Fruit fly (Drosophila melanogaster) whole organism, embryonic: Measurements from ENCODE around the gene chif.

Experiments
- BtbVII ChIP-seq: fragments of 200-800 bp; sonication (Bioruptor generic); optimal IDR thresholded peaks from 3 replicates; lab custom pipeline; 2017; ENCODE audit warnings: missing biosample characterization, mild to moderate bottlenecking, missing genetic modification characterization
- CG10147 ChIP-seq: fragments of 200-800 bp; sonication (Bioruptor generic); optimal IDR thresholded peaks from 2 replicates; lab custom pipeline; 2019; ENCODE audit warnings: missing biosample characterization, mild to moderate bottlenecking, missing genetic modification characterization, moderate library complexity
- CG10267 ChIP-seq: fragments of 200-800 bp; sonication (Bioruptor generic); optimal IDR thresholded peaks from 2 replicates; lab custom pipeline; 2018; ENCODE audit warnings: missing biosample characterization, mild to moderate bottlenecking, missing genetic modification characterization, moderate library complexity
- CG10565 ChIP-seq: fragments of 200-800 bp; sonication (Bioruptor generic); optimal IDR thresholded peaks from 3 replicates; lab custom pipeline; 2016; ENCODE audit warnings: missing biosample characterization, mild to moderate bottlenecking, missing genetic modification characterization
- CG10979 ChIP-seq: fragments of 200-800 bp; sonication (Bioruptor generic); optimal IDR thresholded peaks from 2 replicates; lab custom pipeline; 2018; ENCODE audit warnings: missing biosample characterization, mild to moderate bottlenecking, missing genetic modification characterization, moderate library complexity
- CG12769 ChIP-seq: fragments of 200-800 bp; sonication (Bioruptor generic); optimal IDR thresholded peaks from 2 replicates; lab custom pipeline; 2019; ENCODE audit warnings: missing biosample characterization, mild to moderate bottlenecking, missing genetic modification characterization, moderate library complexity
- CG13123 ChIP-seq: fragments of 200-800 bp; sonication (Bioruptor generic); optimal IDR thresholded peaks from 2 replicates; lab custom pipeline; 2016; ENCODE audit warnings: missing biosample characterization, missing genetic modification characterization
- CG15696 ChIP-seq: fragments of 200-800 bp; sonication (Bioruptor generic); optimal IDR thresholded peaks from 2 replicates; lab custom pipeline; 2019; ENCODE audit warnings: missing biosample characterization, mild to moderate bottlenecking, missing genetic modification characterization, moderate library complexity
- CG16863 ChIP-seq: fragments of 200-800 bp; sonication (Bioruptor generic); optimal IDR thresholded peaks from 3 replicates; lab custom pipeline; 2016; ENCODE audit warnings: missing biosample characterization, missing genetic modification characterization
- CG18011 ChIP-seq: fragments of 200-800 bp; sonication (Bioruptor generic); optimal IDR thresholded peaks from 2 replicates; lab custom pipeline; 2017; ENCODE audit warnings: missing biosample characterization, missing genetic modification characterization, mild to moderate bottlenecking, moderate library complexity, missing genotype
- CG2116 ChIP-seq: fragments of 200-800 bp; sonication (Bioruptor generic); optimal IDR thresholded peaks from 3 replicates; lab custom pipeline; 2018; ENCODE audit warnings: missing biosample characterization, mild to moderate bottlenecking, missing genetic modification characterization
- CG2129 ChIP-seq: fragments of 200-800 bp; sonication (Bioruptor generic); IDR thresholded peaks from 2 replicates; pipeline ENCODE4 v1.3.6; 2022; ENCODE audit warnings: missing biosample characterization, missing genetic modification characterization; ENCODE audit not compliant: partially characterized antibody
- CG3847 ChIP-seq: fragments of 200-800 bp; sonication (Bioruptor generic); IDR thresholded peaks from 2 replicates; pipeline ENCODE4 v1.3.6; 2022; ENCODE audit warnings: missing biosample characterization, missing genetic modification characterization
- CG4282 ChIP-seq: fragments of 200-800 bp; sonication (Bioruptor generic); optimal IDR thresholded peaks from 2 replicates; lab custom pipeline; 2016; ENCODE audit warnings: missing biosample characterization, missing genetic modification characterization
- CG4404 ChIP-seq: fragments of 200-800 bp; sonication (Bioruptor generic); IDR thresholded peaks from 2 replicates; pipeline ENCODE4 v1.3.6; 2022; ENCODE audit warnings: missing biosample characterization, missing genetic modification characterization
- CG6791 ChIP-seq: fragments of 200-800 bp; sonication (Bioruptor generic); IDR thresholded peaks from 3 replicates; pipeline ENCODE4 v1.3.6; 2022; ENCODE audit warnings: missing biosample characterization, missing genetic modification characterization; ENCODE audit not compliant: partially characterized antibody
- CG7357 ChIP-seq: fragments of 200-800 bp; sonication (Bioruptor generic); IDR thresholded peaks from 3 replicates; pipeline ENCODE4 v1.3.6; 2022; ENCODE audit warnings: missing biosample characterization, missing genetic modification characterization
- CG8478 ChIP-seq: fragments of >200 bp; optimal IDR thresholded peaks from 2 replicates; lab custom pipeline; 2018
- Chrac-16 ChIP-seq: fragments of 200-800 bp; sonication (Bioruptor generic); optimal IDR thresholded peaks from 3 replicates; lab custom pipeline; 2016; ENCODE audit warnings: missing biosample characterization, missing genetic modification characterization
- CoRest ChIP-seq: fragments of 200-800 bp; sonication (Bioruptor generic); optimal IDR thresholded peaks from 3 replicates; lab custom pipeline; 2018; ENCODE audit warnings: missing biosample characterization, mild to moderate bottlenecking, missing genetic modification characterization, moderate library complexity
- Dp ChIP-seq: fragments of 200-800 bp; sonication (Bioruptor generic); optimal IDR thresholded peaks from 2 replicates; lab custom pipeline; 2018; ENCODE audit warnings: missing biosample characterization, mild to moderate bottlenecking, missing genetic modification characterization, moderate library complexity
- ERR ChIP-seq: fragments of 200-800 bp; sonication (Bioruptor generic); optimal IDR thresholded peaks from 2 replicates; lab custom pipeline; 2016; ENCODE audit warnings: missing biosample characterization, missing genetic modification characterization
- Eip74EF ChIP-seq, 2 experiments: fragments of 200-800 bp in 1 of 2; fragments of >200 bp in 1 of 2; sonication (Bioruptor generic) in 1 of 2; optimal IDR thresholded peaks; 2 replicates each; lab custom pipeline; 2017 to 2019; ENCODE audit warnings: missing biosample characterization in 2 of 2, missing genetic modification characterization in 2 of 2, mild to moderate bottlenecking in 1 of 2, moderate library complexity in 1 of 2
- HHEX ChIP-seq: fragments of 200-800 bp; sonication (Bioruptor generic); optimal IDR thresholded peaks from 3 replicates; lab custom pipeline; 2017; ENCODE audit warnings: missing biosample characterization, mild to moderate bottlenecking, missing genetic modification characterization, missing genetic modification reagents
- HLHmδ ChIP-seq: fragments of 200-800 bp; sonication (Bioruptor generic); optimal IDR thresholded peaks from 2 replicates; lab custom pipeline; 2018; ENCODE audit warnings: missing biosample characterization, mild to moderate bottlenecking, missing genetic modification characterization, moderate library complexity
- HmgZ ChIP-seq: fragments of 200-800 bp; sonication (Bioruptor generic); optimal IDR thresholded peaks from 2 replicates; lab custom pipeline; 2018; ENCODE audit warnings: missing biosample characterization, mild to moderate bottlenecking, missing genetic modification characterization
- Hr3 ChIP-seq: fragments of 200-800 bp; sonication (Bioruptor generic); optimal IDR thresholded peaks from 3 replicates; lab custom pipeline; 2016; ENCODE audit warnings: missing biosample characterization, missing genetic modification characterization
- Kr ChIP-seq: fragments of 200-800 bp; sonication (Bioruptor generic); optimal IDR thresholded peaks from 2 replicates; lab custom pipeline; 2017; ENCODE audit warnings: missing biosample characterization, mild to moderate bottlenecking, missing genetic modification characterization
- Lim3 ChIP-seq: fragments of 200-800 bp; sonication (Bioruptor generic); IDR thresholded peaks from 2 replicates; pipeline ENCODE4 v1.3.6; 2022; ENCODE audit warnings: missing biosample characterization, missing genetic modification characterization
- NC2β ChIP-seq: fragments of 200-800 bp; sonication (Bioruptor generic); optimal IDR thresholded peaks from 2 replicates; lab custom pipeline; 2016; ENCODE audit warnings: missing biosample characterization, missing genetic modification characterization
- Nf-YB ChIP-seq: fragments of 200-800 bp; sonication (Bioruptor generic); optimal IDR thresholded peaks from 3 replicates; lab custom pipeline; 2019; ENCODE audit warnings: missing biosample characterization, mild to moderate bottlenecking, missing genetic modification characterization, moderate library complexity
- Nf-YC ChIP-seq: fragments of 200-800 bp; optimal IDR thresholded peaks from 3 replicates; lab custom pipeline; 2019; ENCODE audit warnings: missing biosample characterization, mild to moderate bottlenecking, missing genetic modification characterization, moderate library complexity
- Rx ChIP-seq: fragments of 200-800 bp; sonication (Bioruptor generic); IDR thresholded peaks from 2 replicates; pipeline ENCODE4 v1.3.6; 2022; ENCODE audit warnings: missing biosample characterization, missing genetic modification characterization
- bbx ChIP-seq: fragments of 200-800 bp; sonication (Bioruptor generic); IDR thresholded peaks from 2 replicates; pipeline ENCODE4 v1.3.6; 2022; ENCODE audit warnings: missing biosample characterization, missing genetic modification characterization; ENCODE audit not compliant: partially characterized antibody
- bcd ChIP-seq: fragments of 200-800 bp; sonication (Bioruptor generic); optimal IDR thresholded peaks from 2 replicates; lab custom pipeline; 2017; ENCODE audit warnings: missing biosample characterization, mild to moderate bottlenecking, missing genetic modification characterization
- fd64A ChIP-seq: fragments of 200-800 bp; sonication (Bioruptor generic); optimal IDR thresholded peaks from 3 replicates; lab custom pipeline; 2018; ENCODE audit warnings: missing biosample characterization, mild to moderate bottlenecking, missing genetic modification characterization
- gem ChIP-seq: fragments of 200-800 bp; sonication (Bioruptor generic); optimal IDR thresholded peaks from 2 replicates; lab custom pipeline; 2019; ENCODE audit warnings: missing biosample characterization, mild to moderate bottlenecking, missing genetic modification characterization, moderate library complexity
- gt ChIP-seq: fragments of 200-800 bp; sonication (Bioruptor generic); IDR thresholded peaks from 2 replicates; pipeline ENCODE4 v1.3.6; 2022; ENCODE audit warnings: missing biosample characterization, missing genetic modification characterization
- h ChIP-seq: fragments of >200 bp; optimal IDR thresholded peaks from 2 replicates; lab custom pipeline; 2017
- hth ChIP-seq: fragments of >200 bp; optimal IDR thresholded peaks from 2 replicates; lab custom pipeline; 2017; ENCODE audit warnings: inconsistent platforms
- ind ChIP-seq: fragments of 200-800 bp; sonication (Bioruptor generic); optimal IDR thresholded peaks from 3 replicates; lab custom pipeline; 2016; ENCODE audit warnings: missing biosample characterization, missing genetic modification characterization
- lilli ChIP-seq: fragments of 200-800 bp; sonication (Bioruptor generic); optimal IDR thresholded peaks from 3 replicates; lab custom pipeline; 2016; ENCODE audit warnings: missing biosample characterization, missing genetic modification characterization
- rib ChIP-seq: fragments of 200-800 bp; sonication (Bioruptor generic); IDR thresholded peaks from 2 replicates; pipeline ENCODE4 v1.3.6; 2022; ENCODE audit warnings: missing biosample characterization, missing genetic modification characterization
- schlank ChIP-seq: fragments of 200-800 bp; sonication (Bioruptor generic); optimal IDR thresholded peaks from 2 replicates; lab custom pipeline; 2018; ENCODE audit warnings: missing biosample characterization, mild to moderate bottlenecking, missing genetic modification characterization
- shn ChIP-seq: fragments of 200-800 bp; sonication (Bioruptor generic); optimal IDR thresholded peaks from 3 replicates; lab custom pipeline; 2016; ENCODE audit warnings: missing biosample characterization, missing genetic modification characterization
- stwl ChIP-seq: fragments of 200-800 bp; sonication (Bioruptor generic); optimal IDR thresholded peaks from 3 replicates; lab custom pipeline; 2018; ENCODE audit warnings: missing biosample characterization, mild to moderate bottlenecking, missing genetic modification characterization, moderate library complexity
- sug ChIP-seq: fragments of 200-800 bp; optimal IDR thresholded peaks from 2 replicates; lab custom pipeline; 2019; ENCODE audit warnings: missing biosample characterization, mild to moderate bottlenecking, missing genetic modification characterization, moderate library complexity
- usp ChIP-seq: fragments of >200 bp; optimal IDR thresholded peaks from 2 replicates; lab custom pipeline; 2017; ENCODE audit warnings: missing biosample characterization, missing genetic modification characterization
- zfh1 ChIP-seq: fragments of 200-800 bp; sonication (Bioruptor generic); IDR thresholded peaks from 3 replicates; pipeline ENCODE4 v1.3.6; 2022; ENCODE audit warnings: missing biosample characterization, missing genetic modification characterization

The chif gene

dm6 chr2L:16325515-16326257 lies 26.7 kb downstream of the chif start, which contains the start of gene cact (continued):
- TF ChIP-seq Lim3 (GFP tag; lab: Robert Waterston, UW) (0 out of 2 replicates have a peak, but pooled peaks have one; percentile 55), Eip74EF (GFP tag; optimal IDR thresholded peaks at IDR 0.05; lab: Kevin White, UChicago) (peak in 1 of 2 experiments; percentile 80), CG18011 (GFP tag; lab: Kevin White, UChicago) (peak; percentile 85), stwl (peak; percentile 80), CG2129 (GFP tag; lab: Robert Waterston, UW) (no peak), CG4282 (peak; percentile 79), CG13123 (GFP tag; lab: Kevin White, UChicago) (peak; percentile 87), bcd (GFP tag; lab: Kevin White, UChicago) (peak; percentile 92), HHEX (GFP tag; lab: Kevin White, UChicago) (peak; percentile 89), NC2β (GFP tag; lab: Kevin White, UChicago) (peak; percentile 95), fd64A (GFP tag; lab: Kevin White, UChicago) (no peak), Rx (GFP tag; lab: Robert Waterston, UW) (peak; percentile 85), usp (no peak), Chrac-16 (GFP tag; lab: Kevin White, UChicago) (peak; percentile 96), Nf-YB (GFP tag; lab: Kevin White, UChicago) (peak; percentile 82), CG12769 (tag; lab: Kevin White, UChicago) (peak; percentile 40), schlank (tag; lab: Kevin White, UChicago) (peak; percentile 80), Kr (GFP tag; lab: Kevin White, UChicago) (no peak), hth (lab: Kevin White, UChicago) (no peak), CG2116 (GFP tag; lab: Kevin White, UChicago) (peak; percentile 84), CG7357 (peak; percentile 88), CG10565 (GFP tag; lab: Kevin White, UChicago) (peak; percentile 50), HLHmδ (GFP tag; lab: Kevin White, UChicago) (peak; percentile 72), rib (GFP tag; lab: Robert Waterston, UW) (peak; percentile 66), BtbVII (GFP tag; lab: Kevin White, UChicago) (peak; percentile 88), sug (peak; percentile 88), CoRest (tag; lab: Kevin White, UChicago) (peak; percentile 92), CG16863 (peak; percentile 89), h (lab: Kevin White, UChicago) (no peak), shn (GFP tag; lab: Kevin White, UChicago) (peak; percentile 91), Dp (peak; percentile 69), ind (peak; percentile 94), CG10147 (GFP tag; lab: Kevin White, UChicago) (peak; percentile 92), gem (tag; lab: Kevin White, UChicago) (peak; percentile 97), CG10979 (tag; lab: Kevin White, UChicago) (peak; percentile 89), lilli (peak; percentile 97), CG8478 (no peak), CG3847 (GFP tag; lab: Robert Waterston, UW) (peak; percentile 92), Nf-YC (tag; lab: Kevin White, UChicago) (peak; percentile 84), zfh1 (GFP tag; lab: Robert Waterston, UW) (peak; percentile 91), ERR (peak; percentile 90), CG10267 (tag; lab: Kevin White, UChicago) (peak; percentile 90), gt (peak; percentile 71; the same call in 1 of the 2 replicates), bbx (GFP tag; lab: Robert Waterston, UW) (no peak), HmgZ (tag; lab: Kevin White, UChicago) (peak; percentile 95), CG4404 (GFP tag; lab: Robert Waterston, UW) (peak; percentile 80), CG15696 (tag; lab: Kevin White, UChicago) (peak; percentile 88), Hr3 (GFP tag; lab: Kevin White, UChicago) (peak; percentile 92), CG6791 (GFP tag; lab: Robert Waterston, UW) (0 out of 3 replicates have a peak, but pooled peaks have one; percentile 12)
